Worm (Caenorhabditis elegans): ENCODE data around the gene T11F9.7.
"Not testable (repeated sequence)": the region's sequence is repeated elsewhere in the genome, so short reads cannot be mapped to it uniquely, and the experiment has no call there.

The T11F9.7 gene

ce11 chrV:11474399-11474798 lies 1.3 kb upstream of the T11F9.7 start, which contains the start of gene nas-22:
Gene nas-22 (plus strand): TSS chrV:11474699.
- TF ChIP-seq nhr-43 (tag; optimal IDR thresholded peaks at IDR 0.05; ENCODE audit: poor library complexity, severe bottlenecking) (no peak), ceh-9 (tag; optimal IDR thresholded peaks at IDR 0.05) (no peak), zag-1 (tag; optimal IDR thresholded peaks at IDR 0.05) (no peak), sea-2 (GFP tag; optimal IDR thresholded peaks at IDR 0.05) (no peak), fkh-10 (GFP tag; optimal IDR thresholded peaks at IDR 0.05) (no peak), nhr-12 (tag; optimal IDR thresholded peaks at IDR 0.05) (no peak), nhr-28 (tag; optimal IDR thresholded peaks at IDR 0.05) (no peak), ceh-82 (tag; optimal IDR thresholded peaks at IDR 0.05) (no peak)

ce11 chrV:11479406-11479805 lies 3.7 kb downstream of the T11F9.7 start, which contains the start of gene T11F9.22:
Gene T11F9.22 (plus strand): TSS chrV:11479706.
- TF ChIP-seq nhr-237 (tag; optimal IDR thresholded peaks at IDR 0.05) (no peak), ceh-82 (tag; optimal IDR thresholded peaks at IDR 0.05) (no peak), ama-1 (optimal IDR thresholded peaks at IDR 0.05) (no peak), elt-1 (tag; optimal IDR thresholded peaks at IDR 0.05) (no peak), pqm-1 (tag; optimal IDR thresholded peaks at IDR 0.05) (no peak), tbx-2 (tag; optimal IDR thresholded peaks at IDR 0.05) (no peak), nhr-77 (tag; optimal IDR thresholded peaks at IDR 0.05) (no peak), nhr-67 (tag; optimal IDR thresholded peaks at IDR 0.05) (no peak), fkh-2 (tag; optimal IDR thresholded peaks at IDR 0.05) (no peak)

- TF ChIP-seq nhr-43 (tag; optimal IDR thresholded peaks at IDR 0.05; ENCODE audit: poor library complexity, severe bottlenecking); fkh-10 (GFP tag; optimal IDR thresholded peaks at IDR 0.05); lin-39 (tag; optimal IDR thresholded peaks at IDR 0.05): not testable (repeated sequence)
Measured at ce11 chrV:11480734-11481133, 5.0 kb downstream of the T11F9.7 start, which contains the start of gene T11F9.14. Gene T11F9.14 (minus strand): TSS chrV:11480834.

- not testable (repeated sequence) for TF ChIP-seq ZK546.5 (tag; optimal IDR thresholded peaks at IDR 0.05); unc-62 (GFP tag; optimal IDR thresholded peaks at IDR 0.05); nfya-1 (tag; optimal IDR thresholded peaks at IDR 0.05; ENCODE audit: insufficient read depth)
Measured at ce11 chrV:11483580-11484092, 7.9 kb downstream of the T11F9.7 start, which contains the start of gene col-157. Gene col-157 (plus strand): TSS chrV:11484042.

ce11 chrV:11484404-11484803 lies 8.7 kb downstream of the T11F9.7 start:
- TF ChIP-seq ztf-11 (tag; optimal IDR thresholded peaks at IDR 0.05) (no peak), ceh-16 (tag; optimal IDR thresholded peaks at IDR 0.05) (no peak), lsy-12 (tag; optimal IDR thresholded peaks at IDR 0.05) (no peak), fkh-10 (GFP tag; optimal IDR thresholded peaks at IDR 0.05) (no peak), egl-27 (tag; optimal IDR thresholded peaks at IDR 0.05) (no peak), mml-1 (tag; optimal IDR thresholded peaks at IDR 0.05) (no peak)

ce11 chrV:11485558-11485957 lies 9.8 kb downstream of the T11F9.7 start, which contains the start of gene srh-1:
Gene srh-1 (plus strand): TSS chrV:11485858.
- TF ChIP-seq eor-1 (tag; optimal IDR thresholded peaks at IDR 0.05) (no peak), fkh-10 (GFP tag; optimal IDR thresholded peaks at IDR 0.05) (no peak), sea-2 (GFP tag; optimal IDR thresholded peaks at IDR 0.05) (no peak), lsy-12 (tag; optimal IDR thresholded peaks at IDR 0.05) (no peak), lin-39 (tag; optimal IDR thresholded peaks at IDR 0.05) (no peak), hmg-11 (tag; optimal IDR thresholded peaks at IDR 0.05) (no peak), ztf-4 (tag; optimal IDR thresholded peaks at IDR 0.05) (no peak), nhr-11 (tag; optimal IDR thresholded peaks at IDR 0.05) (no peak), jun-1 (tag; optimal IDR thresholded peaks at IDR 0.05) (no peak), egl-27 (tag; optimal IDR thresholded peaks at IDR 0.05) (no peak), ceh-16 (tag; optimal IDR thresholded peaks at IDR 0.05) (no peak), ama-1 (optimal IDR thresholded peaks at IDR 0.05) (no peak), elt-2 (tag; optimal IDR thresholded peaks at IDR 0.05) (no peak), tbx-2 (tag; optimal IDR thresholded peaks at IDR 0.05) (no peak), ZK546.5 (tag; optimal IDR thresholded peaks at IDR 0.05) (no peak), nhr-28 (tag; optimal IDR thresholded peaks at IDR 0.05) (no peak), unc-39 (tag; optimal IDR thresholded peaks at IDR 0.05) (no peak), nhr-237 (tag; optimal IDR thresholded peaks at IDR 0.05) (no peak), snpc-4 (tag; optimal IDR thresholded peaks at IDR 0.05) (no peak), nhr-67 (tag; optimal IDR thresholded peaks at IDR 0.05) (no peak)

Data from whole organism, L3 larva.